Worm (Caenorhabditis elegans): ENCODE measurements around the gene pfk-1.2.

The pfk-1.2 gene

ce11 chrV:9568707-9569106 lies 37.1 kb downstream of the pfk-1.2 start, which contains the start of gene F25B3.4:
Gene F25B3.4, minus strand, starts transcription at chrV:9568807.
- TF ChIP-seq fos-1 (tag; optimal IDR thresholded peaks at IDR 0.05) (no peak), dsc-1 (tag; optimal IDR thresholded peaks at IDR 0.05) (no peak), isw-1 (GFP tag; IDR thresholded peaks at IDR 0.05) (no peak), mab-9 (GFP tag; IDR thresholded peaks at IDR 0.05) (no peak), C16A3.4 (tag; optimal IDR thresholded peaks at IDR 0.05) (no peak), ztf-11 (tag; optimal IDR thresholded peaks at IDR 0.05) (no peak), nhr-28 (tag; optimal IDR thresholded peaks at IDR 0.05) (no peak), lin-35 (GFP tag; optimal IDR thresholded peaks at IDR 0.05) (no peak), fkh-4 (tag; optimal IDR thresholded peaks at IDR 0.05; ENCODE audit: borderline replicate concordance) (no peak), vab-15 (tag; optimal IDR thresholded peaks at IDR 0.05) (no peak), egl-27 (tag; optimal IDR thresholded peaks at IDR 0.05) (no peak), nhr-237 (tag; optimal IDR thresholded peaks at IDR 0.05) (no peak)

ce11 chrV:9570197-9570596 lies 38.6 kb downstream of the pfk-1.2 start, which contains the start of gene F25B3.5:
Gene F25B3.5, minus strand, starts transcription at chrV:9570297.
- peak; percentile 41 for TF ChIP-seq elt-2 (tag; optimal IDR thresholded peaks at IDR 0.05)
- TF ChIP-seq dpl-1 (GFP tag; optimal IDR thresholded peaks at IDR 0.05) = no peak

DNA sequence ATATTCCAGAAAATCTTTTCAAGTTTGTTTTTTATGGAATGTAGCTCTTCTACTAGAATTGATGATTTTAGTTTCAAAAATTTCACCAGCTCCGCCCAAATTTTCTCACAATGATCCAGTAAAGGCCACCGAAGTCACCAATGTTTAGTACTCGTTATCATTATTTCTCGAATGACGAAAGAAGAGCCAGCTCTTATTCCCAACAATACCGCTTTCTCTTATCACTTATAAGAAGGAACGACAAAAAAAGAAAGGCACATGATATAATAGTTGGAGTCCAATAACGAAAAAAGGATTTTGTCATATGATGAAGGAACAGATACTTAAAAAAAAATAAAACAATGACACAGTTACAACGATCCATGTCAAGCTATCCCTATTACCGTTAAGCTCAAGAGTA lies 39.5 kb downstream of the pfk-1.2 start:
- TF ChIP-seq elt-2 (tag; optimal IDR thresholded peaks at IDR 0.05) = peak; percentile 68
- TF ChIP-seq tbx-2 (tag; optimal IDR thresholded peaks at IDR 0.05) = no peak

- TF ChIP-seq unc-98 (GFP tag; IDR thresholded peaks at IDR 0.05) = no peak
- no peak for TF ChIP-seq sptf-1 (tag; optimal IDR thresholded peaks at IDR 0.05)
- TF ChIP-seq mep-1 (tag; optimal IDR thresholded peaks at IDR 0.05) = no peak
- no peak for TF ChIP-seq snpc-4 (tag; optimal IDR thresholded peaks at IDR 0.05)
- peak; percentile 30 for TF ChIP-seq blmp-1 (tag; optimal IDR thresholded peaks at IDR 0.05)
Measured at ce11 chrV:9571673-9572072, 40.1 kb downstream of the pfk-1.2 start.

DNA sequence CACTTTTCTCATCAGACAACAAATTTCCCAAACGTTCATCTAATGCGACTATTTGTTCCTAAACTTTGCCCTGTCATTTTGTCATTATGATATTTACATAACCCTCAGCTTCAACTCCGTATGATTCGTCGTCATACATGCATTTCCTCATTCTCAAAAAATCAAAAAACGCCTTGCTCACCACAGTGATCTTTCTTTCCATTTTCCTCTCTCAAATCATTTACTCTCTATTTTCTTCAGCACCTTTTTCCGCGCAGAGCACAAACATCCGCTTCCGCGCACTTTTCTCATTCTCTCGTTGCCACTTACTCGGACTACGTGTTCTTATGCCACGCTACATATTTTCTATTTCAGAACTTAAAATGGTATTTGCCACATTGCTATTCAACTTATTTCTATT lies 45.4 kb downstream of the pfk-1.2 start, which contains the start of gene F25B3.2:
Gene F25B3.2 (plus strand): TSS at position 301 of the 400 bp plus-strand sequence.
- TF ChIP-seq mep-1 (tag; optimal IDR thresholded peaks at IDR 0.05) (no peak), lin-13 (GFP tag; optimal IDR thresholded peaks at IDR 0.05) (no peak)

ce11 chrV:9582594-9583322 lies 51.2 kb downstream of the pfk-1.2 start, which contains the start of gene rtfo-1:
Gene rtfo-1, minus strand, starts transcription at chrV:9582644.
- peak; percentile 29 to 60 for TF ChIP-seq lin-35 (GFP tag; optimal IDR thresholded peaks at IDR 0.05)
- no peak for TF ChIP-seq unc-30 (tag; optimal IDR thresholded peaks at IDR 0.05)
- peak in 1 of 2 experiments; percentile 48 for TF ChIP-seq mdl-1 (tag; optimal IDR thresholded peaks at IDR 0.05)
- no peak for TF ChIP-seq zag-1 (tag; optimal IDR thresholded peaks at IDR 0.05)
- TF ChIP-seq C16A3.4 (tag; optimal IDR thresholded peaks at IDR 0.05) = peak; percentile 25
- TF ChIP-seq dsc-1 (tag; optimal IDR thresholded peaks at IDR 0.05) = peak; percentile 35
- no peak for TF ChIP-seq ceh-8 (GFP tag; optimal IDR thresholded peaks at IDR 0.05)
- TF ChIP-seq lin-14 (GFP tag; optimal IDR thresholded peaks at IDR 0.05) = peak; percentile 41
- TF ChIP-seq alr-1 (tag; optimal IDR thresholded peaks at IDR 0.05; ENCODE audit: borderline replicate concordance) = no peak
- TF ChIP-seq efl-3 (GFP tag; optimal IDR thresholded peaks at IDR 0.05) = no peak
- TF ChIP-seq aly-2 (tag; optimal IDR thresholded peaks at IDR 0.05) = no peak
- TF ChIP-seq unc-98 (GFP tag; IDR thresholded peaks at IDR 0.05) = no peak
- TF ChIP-seq lir-3 (tag; optimal IDR thresholded peaks at IDR 0.05; ENCODE audit: poor library complexity) = peak; percentile 31
- TF ChIP-seq C34B4.2 (tag; optimal IDR thresholded peaks at IDR 0.05) = no peak
- no peak for TF ChIP-seq lin-15B (tag; optimal IDR thresholded peaks at IDR 0.05)
- TF ChIP-seq fkh-8 (tag; optimal IDR thresholded peaks at IDR 0.05) = no peak
- no peak for TF ChIP-seq ama-1 (optimal IDR thresholded peaks at IDR 0.05)
- TF ChIP-seq hlh-17 (GFP tag; optimal IDR thresholded peaks at IDR 0.05; ENCODE audit: borderline replicate concordance) = no peak
- no peak for TF ChIP-seq ces-1 (GFP tag; optimal IDR thresholded peaks at IDR 0.05)
- peak; percentile 38 for TF ChIP-seq snpc-4 (tag; optimal IDR thresholded peaks at IDR 0.05)
- TF ChIP-seq nhr-85 (tag) = peak; percentile 75
- no peak for TF ChIP-seq lin-39 (tag; optimal IDR thresholded peaks at IDR 0.05)
- peak; percentile 30 for TF ChIP-seq irx-1 (tag; optimal IDR thresholded peaks at IDR 0.05)
- no peak for TF ChIP-seq jun-1 (tag; optimal IDR thresholded peaks at IDR 0.05)
- peak in 1 of 2 experiments; percentile 7 for TF ChIP-seq ztf-11 (tag; optimal IDR thresholded peaks at IDR 0.05)
- no peak for TF ChIP-seq unc-62 (GFP tag; optimal IDR thresholded peaks at IDR 0.05)
